Worm (Caenorhabditis elegans) whole organism, L4 larva: ENCODE data around the gene K01A6.8.

Experiments used
- D1046.2 ChIP-seq: fragments of 200-800 bp; sonication (Bioruptor generic); IDR thresholded peaks from 2 replicates; pipeline ENCODE4 v1.3.6; 2022; ENCODE audit warnings: missing genetic modification characterization, missing compliant biosample characterization
- ZK546.5 ChIP-seq, 2 experiments: sonication (generic microtip); optimal IDR thresholded peaks; 2 replicates each; lab custom pipeline; 2017; ENCODE audit warnings: missing biosample characterization in 2 of 2, missing genetic modification characterization in 2 of 2
- daf-16 ChIP-seq, 3 experiments: sonication (generic microtip); optimal IDR thresholded peaks; 2 replicates each; lab custom pipeline; 2016 to 2017; ENCODE audit warnings: missing genetic modification characterization in 3 of 3, missing genetic modification reagents in 3 of 3, mild to moderate bottlenecking in 2 of 3, missing compliant biosample characterization in 2 of 3, missing biosample characterization in 1 of 3, moderate library complexity in 1 of 3
- daf-19 ChIP-seq: fragments of 200-800 bp; sonication (Bioruptor generic); conservative IDR thresholded peaks from 2 replicates; pipeline ENCODE4 v1.3.6; 2022; ENCODE audit warnings: missing genetic modification characterization, missing compliant biosample characterization
- dmd-6 ChIP-seq: fragments of 200-800 bp; sonication (Bioruptor generic); IDR thresholded peaks from 2 replicates; pipeline ENCODE4 v1.3.6; 2022; ENCODE audit warnings: missing genetic modification reagents, missing genetic modification characterization, missing compliant biosample characterization
- egl-43 ChIP-seq: fragments of 200-800 bp; sonication (Bioruptor generic); IDR thresholded peaks from 2 replicates; pipeline ENCODE4 v1.3.6; 2022; ENCODE audit warnings: missing genetic modification reagents, missing genetic modification characterization, missing compliant biosample characterization
- lim-7 ChIP-seq: fragments of 200-800 bp; sonication (Bioruptor generic); IDR thresholded peaks from 2 replicates; pipeline ENCODE4 v1.3.6; 2022; ENCODE audit warnings: missing genetic modification characterization, missing compliant biosample characterization
- lin-15B ChIP-seq: fragments of 150-350 bp; sonication (generic microtip); optimal IDR thresholded peaks from 3 replicates; lab custom pipeline; 2014; ENCODE audit warnings: missing biosample characterization, missing genetic modification characterization
- lin-39 ChIP-seq: fragments of 150-350 bp; optimal IDR thresholded peaks from 2 replicates; lab custom pipeline; 2014; ENCODE audit warnings: missing biosample characterization, missing genetic modification reagents, missing genetic modification characterization
- mes-2 ChIP-seq: sonication (generic microtip); optimal IDR thresholded peaks from 2 replicates; lab custom pipeline; 2016; ENCODE audit warnings: missing genotype, mild to moderate bottlenecking, missing genetic modification characterization, missing compliant biosample characterization; ENCODE audit not compliant: poor library complexity, severe bottlenecking
- snpc-1.2 ChIP-seq: fragments of 200-800 bp; sonication (Bioruptor generic); IDR thresholded peaks from 2 replicates; pipeline ENCODE4 v1.3.6; 2022; ENCODE audit warnings: missing genetic modification reagents, missing genetic modification characterization, missing compliant biosample characterization
- vab-7 ChIP-seq: fragments of 200-800 bp; sonication (Bioruptor generic); IDR thresholded peaks from 2 replicates; pipeline ENCODE4 v1.3.6; 2022; ENCODE audit warnings: missing genetic modification reagents, missing genetic modification characterization, missing compliant biosample characterization
- zag-1 ChIP-seq: fragments of 150-350 bp; optimal IDR thresholded peaks from 2 replicates; lab custom pipeline; 2014; ENCODE audit warnings: missing biosample characterization, missing genetic modification characterization
- zfp-2 ChIP-seq: sonication (generic microtip); optimal IDR thresholded peaks from 2 replicates; lab custom pipeline; 2016; ENCODE audit warnings: mild to moderate bottlenecking, missing genetic modification characterization, missing compliant biosample characterization
- ztf-11 ChIP-seq: fragments of 150-350 bp; optimal IDR thresholded peaks from 2 replicates; lab custom pipeline; 2014; ENCODE audit warnings: missing biosample characterization, missing genetic modification characterization

The K01A6.8 gene

DNA sequence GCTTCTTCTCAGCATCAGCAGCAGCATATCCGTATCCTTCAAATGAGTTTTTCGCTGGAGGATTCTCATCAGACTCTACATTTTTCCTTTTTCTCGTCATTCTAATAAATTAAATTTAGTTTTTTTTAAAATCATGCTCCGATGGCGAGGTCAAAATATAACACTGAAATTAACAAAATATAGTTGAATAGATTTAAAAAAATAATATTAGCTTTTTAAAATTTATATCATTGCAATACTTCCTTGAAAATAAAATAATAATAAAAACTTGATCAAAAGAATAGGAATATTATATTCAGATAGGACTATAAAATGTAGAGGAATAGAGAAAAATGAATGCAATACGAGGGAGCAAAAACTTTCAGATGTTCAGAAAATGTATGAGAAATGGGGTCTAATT lies 49.2 kb downstream of the K01A6.8 start, which contains the start of gene ZK792.5:
Gene ZK792.5 (minus strand): TSS at position 101 of the 400 bp plus-strand sequence.
- no peak for TF ChIP-seq egl-43 (GFP tag; lab: Robert Waterston, UW)
- TF ChIP-seq mes-2 = no peak
- no peak for TF ChIP-seq lim-7 (GFP tag; lab: Robert Waterston, UW)
- no peak for TF ChIP-seq daf-19
- no peak for TF ChIP-seq lin-15B (tag; lab: Kevin White, UChicago)
- no peak for TF ChIP-seq D1046.2 (GFP tag; lab: Robert Waterston, UW)
- TF ChIP-seq zfp-2 (tag; lab: Kevin White, UChicago) = no peak
- no peak for TF ChIP-seq dmd-6
- no peak for TF ChIP-seq ZK546.5 (tag; optimal IDR thresholded peaks at IDR 0.05; lab: Kevin White, UChicago)
- no peak for TF ChIP-seq zag-1
- TF ChIP-seq ztf-11 (tag; lab: Kevin White, UChicago) = no peak
- TF ChIP-seq snpc-1.2 (GFP tag; lab: Robert Waterston, UW) = no peak
- no peak for TF ChIP-seq vab-7 (GFP tag; lab: Robert Waterston, UW)
- TF ChIP-seq daf-16 (GFP tag; optimal IDR thresholded peaks at IDR 0.05; lab: Kevin White, UChicago) = no peak
- no peak for TF ChIP-seq daf-16 (tag; optimal IDR thresholded peaks at IDR 0.05; lab: Kevin White, UChicago)
- TF ChIP-seq lin-39 (tag; lab: Kevin White, UChicago) = no peak
